Worm (Caenorhabditis elegans): ENCODE results near the gene pnc-1.

ce11 chrIV:175698-176097 is 8.6 kb upstream of the pnc-1 start:
- TF ChIP-seq fkh-10 (GFP tag; optimal IDR thresholded peaks at IDR 0.05) = no peak
- TF ChIP-seq dmd-6 (GFP tag; IDR thresholded peaks at IDR 0.05) = no peak
- no peak for TF ChIP-seq mdl-1 (tag; optimal IDR thresholded peaks at IDR 0.05)
- TF ChIP-seq ces-1 (GFP tag; optimal IDR thresholded peaks at IDR 0.05) = no peak
- no peak for TF ChIP-seq F44E2.7 (GFP tag; IDR thresholded peaks at IDR 0.05)
- no peak for TF ChIP-seq lin-13 (GFP tag; optimal IDR thresholded peaks at IDR 0.05)
- no peak for TF ChIP-seq pha-4 (GFP tag; IDR thresholded peaks at IDR 0.05)
- no peak for TF ChIP-seq pha-4 (tag; optimal IDR thresholded peaks at IDR 0.05)
- TF ChIP-seq ctbp-1 (GFP tag; IDR thresholded peaks at IDR 0.05) = no peak
- TF ChIP-seq nhr-11 (tag; optimal IDR thresholded peaks at IDR 0.05) = no peak

Measured in whole organism, L4 larva.